Worm (Caenorhabditis elegans): ENCODE data around the gene srw-79.

Gene srw-79

DNA sequence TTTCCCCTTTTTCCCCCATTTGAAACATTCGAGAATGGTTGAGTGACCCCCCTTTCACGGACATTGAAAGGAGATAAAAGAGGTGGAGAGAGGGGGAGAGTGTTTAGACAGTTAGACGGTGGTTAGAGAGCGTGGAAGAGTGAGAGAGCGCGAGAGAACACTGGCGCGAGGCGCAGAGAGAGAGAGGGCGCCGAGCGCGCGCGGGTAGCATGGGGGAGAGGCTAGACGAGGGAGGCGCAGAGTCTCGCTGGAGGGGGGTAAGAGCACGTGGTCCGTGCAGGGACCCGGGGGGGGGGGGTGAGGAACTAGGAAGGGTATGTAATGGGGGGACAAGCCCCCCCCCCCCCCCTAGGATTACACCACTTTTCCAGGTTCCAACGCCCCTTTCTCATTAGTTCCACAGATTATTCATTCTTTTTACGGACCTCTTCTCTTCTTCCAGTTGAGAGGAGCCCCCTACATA is 27.4 kb downstream of the srw-79 start (continued):
- TF ChIP-seq ztf-1 (GFP tag; conservative IDR thresholded peaks at IDR 0.05) (no peak), nhr-25 (tag; optimal IDR thresholded peaks at IDR 0.05) (peak; percentile 97), peb-1 (tag; optimal IDR thresholded peaks at IDR 0.05) (no peak), dmd-4 (tag; optimal IDR thresholded peaks at IDR 0.05) (no peak), lin-11 (tag; optimal IDR thresholded peaks at IDR 0.05) (peak; percentile 86), nhr-77 (tag; optimal IDR thresholded peaks at IDR 0.05) (peak; percentile 30), unc-39 (tag; optimal IDR thresholded peaks at IDR 0.05) (no peak), nhr-237 (tag; optimal IDR thresholded peaks at IDR 0.05) (peak; percentile 69), ZK546.5 (tag; optimal IDR thresholded peaks at IDR 0.05) (peak; percentile 32), mab-5 (tag; optimal IDR thresholded peaks at IDR 0.05) (peak; percentile 95), lin-39 (tag; optimal IDR thresholded peaks at IDR 0.05) (no peak), unc-62 (GFP tag; optimal IDR thresholded peaks at IDR 0.05) (peak; percentile 16), ztf-4 (tag; optimal IDR thresholded peaks at IDR 0.05) (peak; percentile 96)

DNA sequence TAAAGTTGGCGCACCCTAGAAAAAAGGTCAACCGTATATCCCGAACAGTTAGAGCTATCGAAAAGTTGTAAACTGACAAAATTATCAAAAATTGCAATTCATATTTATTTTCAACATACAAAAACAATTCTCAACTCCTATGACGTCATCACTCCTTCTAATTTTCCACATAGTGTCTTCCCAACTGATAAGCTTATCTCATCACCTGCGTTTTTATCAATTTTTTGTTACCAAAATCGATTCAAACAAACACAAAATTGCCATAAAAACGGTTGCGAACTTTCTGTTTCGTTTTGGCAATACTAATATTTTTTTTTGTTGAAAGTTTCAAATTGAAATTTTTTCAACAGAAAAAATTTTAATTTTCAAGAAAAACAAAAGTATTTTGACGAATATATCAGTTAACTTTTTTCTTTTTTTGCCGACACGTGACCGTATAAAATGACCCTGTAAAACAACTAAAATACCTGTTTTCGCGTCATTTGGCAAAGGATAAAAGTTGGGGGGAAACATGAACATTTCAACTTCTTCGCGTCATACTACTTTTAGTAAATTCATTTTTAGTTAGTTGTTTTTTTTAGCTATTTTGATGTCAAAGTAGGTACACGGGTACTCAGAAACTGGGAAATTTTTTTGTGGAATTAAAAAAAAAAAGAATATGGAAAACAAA is 29.2 kb downstream of the srw-79 start:
- TF ChIP-seq ztf-1 (GFP tag; conservative IDR thresholded peaks at IDR 0.05) (no peak), nhr-237 (tag; optimal IDR thresholded peaks at IDR 0.05) (no peak), elt-1 (tag; optimal IDR thresholded peaks at IDR 0.05) (no peak), C34F6.9 (tag; optimal IDR thresholded peaks at IDR 0.05) (no peak), mab-5 (tag; optimal IDR thresholded peaks at IDR 0.05) (no peak), nhr-129 (tag; optimal IDR thresholded peaks at IDR 0.05) (no peak), nhr-25 (tag; optimal IDR thresholded peaks at IDR 0.05) (peak; percentile 66), nhr-6 (tag; optimal IDR thresholded peaks at IDR 0.05) (no peak), crh-2 (tag; optimal IDR thresholded peaks at IDR 0.05) (peak; percentile 68), ztf-4 (tag; optimal IDR thresholded peaks at IDR 0.05) (no peak), ceh-82 (tag; optimal IDR thresholded peaks at IDR 0.05) (no peak), ZK546.5 (tag; optimal IDR thresholded peaks at IDR 0.05) (no peak), mdl-1 (tag; optimal IDR thresholded peaks at IDR 0.05) (peak in 1 of 2 experiments; percentile 3), nhr-11 (tag; optimal IDR thresholded peaks at IDR 0.05) (no peak), nhr-21 (tag; optimal IDR thresholded peaks at IDR 0.05) (no peak), dmd-4 (tag; optimal IDR thresholded peaks at IDR 0.05) (no peak), ceh-16 (tag; optimal IDR thresholded peaks at IDR 0.05) (no peak), egl-27 (tag; optimal IDR thresholded peaks at IDR 0.05) (no peak), F13H6.1 (tag; optimal IDR thresholded peaks at IDR 0.05) (no peak), lin-13 (GFP tag; optimal IDR thresholded peaks at IDR 0.05) (no peak), peb-1 (tag; optimal IDR thresholded peaks at IDR 0.05) (no peak), sma-3 (GFP tag; optimal IDR thresholded peaks at IDR 0.05) (no peak), sma-9 (GFP tag; optimal IDR thresholded peaks at IDR 0.05) (peak; percentile 44), sma-9 (tag; optimal IDR thresholded peaks at IDR 0.05) (no peak), blmp-1 (tag; optimal IDR thresholded peaks at IDR 0.05; ENCODE audit: insufficient read depth) (no peak), gmeb-1 (tag; optimal IDR thresholded peaks at IDR 0.05) (peak; percentile 35), nhr-10 (tag; optimal IDR thresholded peaks at IDR 0.05) (no peak), fos-1 (tag; optimal IDR thresholded peaks at IDR 0.05) (peak; percentile 69), nhr-12 (tag; optimal IDR thresholded peaks at IDR 0.05) (no peak), Y55F3AM.14 (GFP tag; optimal IDR thresholded peaks at IDR 0.05) (no peak), lsy-2 (tag; optimal IDR thresholded peaks at IDR 0.05) (peak in 1 of 2 experiments; percentile 24)

DNA sequence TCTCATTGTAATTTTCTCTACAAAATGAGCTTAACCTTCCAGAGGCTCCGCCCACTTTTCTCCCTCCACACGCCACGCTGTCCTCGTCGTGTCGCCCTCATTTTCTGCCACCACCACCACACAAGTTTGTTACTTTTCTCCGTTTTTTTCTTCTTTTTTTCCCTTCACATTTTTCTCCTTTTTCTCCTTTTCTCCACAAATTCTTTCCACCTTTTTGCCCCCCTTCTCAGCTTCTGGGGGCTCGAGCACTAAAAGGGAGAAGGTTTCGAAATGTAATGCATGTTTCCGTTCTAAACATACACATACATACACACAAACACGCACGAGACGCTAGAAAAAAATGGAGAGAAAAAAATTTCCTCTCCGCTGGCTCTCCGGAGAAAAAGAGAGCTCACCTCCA is 30.1 kb downstream of the srw-79 start, which contains the start of gene nhr-88:
TSS of gene nhr-88 (plus strand) at position 43 of the 400 bp plus-strand sequence.
- no peak for TF ChIP-seq nhr-237 (tag; optimal IDR thresholded peaks at IDR 0.05)
- no peak for TF ChIP-seq sem-4 (tag; optimal IDR thresholded peaks at IDR 0.05)
- TF ChIP-seq sma-9 (GFP tag; optimal IDR thresholded peaks at IDR 0.05): peak; percentile 31
- TF ChIP-seq sma-9 (tag; optimal IDR thresholded peaks at IDR 0.05): no peak
- peak; percentile 72 for TF ChIP-seq ama-1 (optimal IDR thresholded peaks at IDR 0.05)
- no peak for TF ChIP-seq elt-1 (tag; optimal IDR thresholded peaks at IDR 0.05)
- TF ChIP-seq blmp-1 (tag; optimal IDR thresholded peaks at IDR 0.05; ENCODE audit: insufficient read depth): no peak
- TF ChIP-seq unc-62 (GFP tag; optimal IDR thresholded peaks at IDR 0.05): no peak
- TF ChIP-seq snpc-4 (tag; optimal IDR thresholded peaks at IDR 0.05): no peak
- TF ChIP-seq lin-13 (GFP tag; optimal IDR thresholded peaks at IDR 0.05): no peak
- no peak for TF ChIP-seq lin-39 (tag; optimal IDR thresholded peaks at IDR 0.05)
- TF ChIP-seq dmd-4 (tag; optimal IDR thresholded peaks at IDR 0.05): no peak
- no peak for TF ChIP-seq unc-39 (tag; optimal IDR thresholded peaks at IDR 0.05)
- peak in 1 of 2 experiments; percentile 35 for TF ChIP-seq mdl-1 (tag; optimal IDR thresholded peaks at IDR 0.05)
- TF ChIP-seq aly-2 (tag; optimal IDR thresholded peaks at IDR 0.05): no peak
- TF ChIP-seq lsy-2 (tag; optimal IDR thresholded peaks at IDR 0.05): peak in 1 of 2 experiments; percentile 37
- TF ChIP-seq gmeb-1 (tag; optimal IDR thresholded peaks at IDR 0.05): no peak
- TF ChIP-seq fos-1 (tag; optimal IDR thresholded peaks at IDR 0.05): no peak
- peak; percentile 56 for TF ChIP-seq zag-1 (tag; optimal IDR thresholded peaks at IDR 0.05)
- no peak for TF ChIP-seq nhr-77 (tag; optimal IDR thresholded peaks at IDR 0.05)
- TF ChIP-seq ztf-1 (GFP tag; conservative IDR thresholded peaks at IDR 0.05): no peak
- no peak for TF ChIP-seq mbf-1 (tag; optimal IDR thresholded peaks at IDR 0.05)
- TF ChIP-seq skn-1 (tag; optimal IDR thresholded peaks at IDR 0.05): no peak
- no peak for TF ChIP-seq nhr-21 (tag; optimal IDR thresholded peaks at IDR 0.05)
- TF ChIP-seq lin-11 (tag; optimal IDR thresholded peaks at IDR 0.05): peak; percentile 53
- TF ChIP-seq nhr-129 (tag; optimal IDR thresholded peaks at IDR 0.05): peak; percentile 19
- peak; percentile 27 for TF ChIP-seq crh-2 (tag; optimal IDR thresholded peaks at IDR 0.05)
- no peak for TF ChIP-seq nhr-10 (tag; optimal IDR thresholded peaks at IDR 0.05)
- no peak for TF ChIP-seq ceh-82 (tag; optimal IDR thresholded peaks at IDR 0.05)
- TF ChIP-seq R02D3.7 (tag; optimal IDR thresholded peaks at IDR 0.05): no peak
- TF ChIP-seq ztf-11 (tag; optimal IDR thresholded peaks at IDR 0.05): no peak
- no peak for TF ChIP-seq alr-1 (tag; optimal IDR thresholded peaks at IDR 0.05)
- peak; percentile 36 for TF ChIP-seq unc-55 (GFP tag; optimal IDR thresholded peaks at IDR 0.05)

Data from whole organism, L2 larva.